Fruit fly (Drosophila melanogaster) whole organism, prepupa: ENCODE results near the gene Ts.
A peak's percentile ranks its signal among the peaks of the same experiment; 100 is the strongest.

ENCODE experiments used
- CG10631 ChIP-seq: fragments of 200-800 bp; sonication (Bioruptor generic); optimal IDR thresholded peaks from 2 replicates; lab custom pipeline; 2016; ENCODE audit warnings: missing biosample characterization, missing genetic modification characterization
- CG11762 ChIP-seq: fragments of 200-800 bp; sonication (Bioruptor generic); optimal IDR thresholded peaks from 3 replicates; lab custom pipeline; 2016; ENCODE audit warnings: missing biosample characterization, missing genetic modification characterization; ENCODE audit not compliant: insufficient read depth
- CG11902 ChIP-seq: fragments of 200-800 bp; sonication (Bioruptor generic); optimal IDR thresholded peaks from 3 replicates; lab custom pipeline; 2016; ENCODE audit warnings: missing biosample characterization, missing genetic modification characterization
- CG1621 ChIP-seq: fragments of 200-800 bp; sonication (Bioruptor generic); optimal IDR thresholded peaks from 3 replicates; lab custom pipeline; 2018; ENCODE audit warnings: missing biosample characterization, mild to moderate bottlenecking, missing genetic modification characterization
- CG16779 ChIP-seq: fragments of 200-800 bp; sonication (Bioruptor generic); optimal IDR thresholded peaks from 3 replicates; lab custom pipeline; 2017; ENCODE audit warnings: missing biosample characterization, mild to moderate bottlenecking, missing genetic modification characterization
- CG31627 ChIP-seq: fragments of 200-800 bp; sonication (Bioruptor generic); optimal IDR thresholded peaks from 3 replicates; lab custom pipeline; 2016; ENCODE audit warnings: missing biosample characterization, missing genetic modification characterization
- CG32006 ChIP-seq: fragments of 200-800 bp; sonication (Bioruptor generic); optimal IDR thresholded peaks from 3 replicates; lab custom pipeline; 2017; ENCODE audit warnings: missing biosample characterization, mild to moderate bottlenecking, missing genetic modification characterization
- CG3919 ChIP-seq: fragments of 200-800 bp; sonication (Bioruptor generic); optimal IDR thresholded peaks from 3 replicates; lab custom pipeline; 2016; ENCODE audit warnings: missing biosample characterization, missing genetic modification characterization
- CG4318 ChIP-seq: fragments of 200-800 bp; sonication (Bioruptor generic); optimal IDR thresholded peaks from 3 replicates; lab custom pipeline; 2017; ENCODE audit warnings: missing biosample characterization, mild to moderate bottlenecking, missing genetic modification characterization
- CG6163 ChIP-seq: fragments of 200-800 bp; sonication (Bioruptor generic); IDR thresholded peaks from 3 replicates; pipeline ENCODE4 v1.3.6; 2022; ENCODE audit warnings: missing biosample characterization, missing genetic modification characterization
- CG6792 ChIP-seq: fragments of 200-800 bp; sonication (Bioruptor generic); optimal IDR thresholded peaks from 3 replicates; lab custom pipeline; 2016; ENCODE audit warnings: missing biosample characterization, missing genetic modification characterization
- CG6808 ChIP-seq: fragments of 200-800 bp; sonication (Bioruptor generic); optimal IDR thresholded peaks from 3 replicates; lab custom pipeline; 2017; ENCODE audit warnings: missing biosample characterization, missing genetic modification characterization, mild to moderate bottlenecking, moderate library complexity, missing genetic modification reagents
- CG6854 ChIP-seq: fragments of 200-800 bp; sonication (Bioruptor generic); optimal IDR thresholded peaks from 2 replicates; lab custom pipeline; 2017; ENCODE audit warnings: missing biosample characterization, mild to moderate bottlenecking, missing genetic modification characterization
- CG7368 ChIP-seq: fragments of 200-800 bp; sonication (Bioruptor generic); optimal IDR thresholded peaks from 3 replicates; lab custom pipeline; 2016; ENCODE audit warnings: missing biosample characterization, missing genetic modification characterization
- CG8119 ChIP-seq: fragments of 200-800 bp; sonication (Bioruptor generic); IDR thresholded peaks from 3 replicates; pipeline ENCODE4 v1.3.6; 2022; ENCODE audit warnings: missing biosample characterization, missing genetic modification characterization
- CG8319 ChIP-seq: fragments of 200-800 bp; sonication (Bioruptor generic); optimal IDR thresholded peaks from 3 replicates; lab custom pipeline; 2016; ENCODE audit warnings: missing biosample characterization, missing genetic modification characterization
- CG8632 ChIP-seq: fragments of 200-800 bp; sonication (Bioruptor generic); optimal IDR thresholded peaks from 3 replicates; lab custom pipeline; 2016; ENCODE audit warnings: missing biosample characterization, missing genetic modification characterization
- Eip75B ChIP-seq: fragments of 200-800 bp; sonication (Bioruptor generic); optimal IDR thresholded peaks from 3 replicates; lab custom pipeline; 2016; ENCODE audit warnings: missing biosample characterization, missing genetic modification characterization
- Eip78C ChIP-seq: fragments of 200-800 bp; sonication (Bioruptor generic); peaks from one replicate; lab custom pipeline; 2016; ENCODE audit warnings: missing biosample characterization, missing genetic modification characterization
- Ets21C ChIP-seq: fragments of 200-800 bp; sonication (Bioruptor generic); optimal IDR thresholded peaks from 3 replicates; lab custom pipeline; 2016; ENCODE audit warnings: missing biosample characterization, missing genetic modification characterization
- Ets96B ChIP-seq: fragments of 200-800 bp; optimal IDR thresholded peaks from 2 replicates; lab custom pipeline; 2019; ENCODE audit warnings: missing biosample characterization, mild to moderate bottlenecking, missing genetic modification characterization, moderate library complexity
- Gug ChIP-seq: fragments of 200-800 bp; sonication (Bioruptor generic); IDR thresholded peaks from 2 replicates; pipeline ENCODE4 v1.3.6; 2022; ENCODE audit warnings: missing biosample characterization, missing genetic modification characterization
- Hr39 ChIP-seq: fragments of 200-800 bp; sonication (Bioruptor generic); optimal IDR thresholded peaks from 2 replicates; lab custom pipeline; 2016; ENCODE audit warnings: missing biosample characterization, missing genetic modification characterization
- Hr4 ChIP-seq: fragments of 200-800 bp; sonication (Bioruptor generic); optimal IDR thresholded peaks from 3 replicates; lab custom pipeline; 2016; ENCODE audit warnings: missing biosample characterization, missing genetic modification characterization
- OdsH ChIP-seq: fragments of 200-800 bp; sonication (Bioruptor generic); optimal IDR thresholded peaks from 3 replicates; lab custom pipeline; 2016; ENCODE audit warnings: missing biosample characterization, missing genetic modification characterization
- Smox ChIP-seq: fragments of 200-800 bp; sonication (Bioruptor generic); optimal IDR thresholded peaks from 3 replicates; lab custom pipeline; 2016; ENCODE audit warnings: missing biosample characterization, missing genetic modification characterization
- Sox14 ChIP-seq: fragments of 200-800 bp; sonication (Bioruptor generic); optimal IDR thresholded peaks from 3 replicates; lab custom pipeline; 2016; ENCODE audit warnings: missing biosample characterization, missing genetic modification characterization
- Sox15 ChIP-seq: fragments of 200-800 bp; sonication (Bioruptor generic); optimal IDR thresholded peaks from 3 replicates; lab custom pipeline; 2016; ENCODE audit warnings: missing biosample characterization, missing genetic modification characterization
- achi ChIP-seq: fragments of 200-800 bp; sonication (Bioruptor generic); optimal IDR thresholded peaks from 3 replicates; lab custom pipeline; 2016; ENCODE audit warnings: missing biosample characterization, missing genetic modification characterization
- acj6 ChIP-seq: fragments of 200-800 bp; sonication (Bioruptor generic); optimal IDR thresholded peaks from 3 replicates; lab custom pipeline; 2016; ENCODE audit warnings: missing biosample characterization, missing genetic modification characterization
- dac ChIP-seq: fragments of 200-800 bp; sonication (Bioruptor generic); optimal IDR thresholded peaks from 2 replicates; lab custom pipeline; 2017; ENCODE audit warnings: missing biosample characterization, mild to moderate bottlenecking, missing genetic modification characterization
- dsx ChIP-seq: fragments of 200-800 bp; optimal IDR thresholded peaks from 3 replicates; lab custom pipeline; 2019; ENCODE audit warnings: missing biosample characterization, mild to moderate bottlenecking, missing genetic modification characterization, moderate library complexity; ENCODE audit not compliant: poor library complexity, severe bottlenecking
- eg ChIP-seq: fragments of 200-800 bp; sonication (Bioruptor generic); IDR thresholded peaks from 3 replicates; pipeline ENCODE4 v1.3.6; 2022; ENCODE audit warnings: missing biosample characterization, missing genetic modification characterization
- esn ChIP-seq: fragments of 200-800 bp; sonication (Bioruptor generic); optimal IDR thresholded peaks from 2 replicates; lab custom pipeline; 2016; ENCODE audit warnings: missing biosample characterization, mild to moderate bottlenecking, missing genetic modification characterization, moderate library complexity
- fd59A ChIP-seq: fragments of 200-800 bp; sonication (Bioruptor generic); optimal IDR thresholded peaks from 2 replicates; lab custom pipeline; 2017; ENCODE audit warnings: missing biosample characterization, mild to moderate bottlenecking, missing genetic modification characterization, missing genetic modification reagents
- fd85E ChIP-seq: fragments of 200-800 bp; sonication (Bioruptor generic); optimal IDR thresholded peaks from 3 replicates; lab custom pipeline; 2016; ENCODE audit warnings: missing biosample characterization, missing genetic modification characterization
- fkh ChIP-seq: fragments of 200-800 bp; sonication (Bioruptor generic); optimal IDR thresholded peaks from 3 replicates; lab custom pipeline; 2017; ENCODE audit warnings: missing biosample characterization, mild to moderate bottlenecking, missing genetic modification characterization, moderate library complexity
- lz ChIP-seq: fragments of 200-800 bp; sonication (Bioruptor generic); optimal IDR thresholded peaks from 3 replicates; lab custom pipeline; 2016; ENCODE audit warnings: missing biosample characterization, missing genetic modification characterization
- net ChIP-seq: fragments of 200-800 bp; sonication (Bioruptor generic); optimal IDR thresholded peaks from 3 replicates; lab custom pipeline; 2016; ENCODE audit warnings: missing biosample characterization, missing genetic modification characterization
- pdm3 ChIP-seq: fragments of 200-800 bp; sonication (Bioruptor generic); optimal IDR thresholded peaks from 3 replicates; lab custom pipeline; 2016; ENCODE audit warnings: missing biosample characterization, missing genetic modification characterization
- ss ChIP-seq, 2 experiments: fragments of 200-800 bp; sonication (Bioruptor generic); optimal IDR thresholded peaks; 2 replicates in 1 of 2; 3 replicates in 1 of 2; lab custom pipeline; 2017 to 2018; ENCODE audit warnings: mild to moderate bottlenecking in 2 of 2, missing biosample characterization in 2 of 2, missing genetic modification characterization in 2 of 2, moderate library complexity in 1 of 2
- svp ChIP-seq: fragments of 200-800 bp; sonication (Bioruptor generic); peaks from one replicate; lab custom pipeline; 2016; ENCODE audit warnings: missing biosample characterization, missing genetic modification characterization
- topi ChIP-seq: fragments of 200-800 bp; sonication (Bioruptor generic); optimal IDR thresholded peaks from 3 replicates; lab custom pipeline; 2016; ENCODE audit warnings: missing biosample characterization, missing genetic modification characterization
- vri ChIP-seq: fragments of 200-800 bp; sonication (Bioruptor generic); optimal IDR thresholded peaks from 3 replicates; lab custom pipeline; 2016; ENCODE audit warnings: missing biosample characterization, mild to moderate bottlenecking, missing genetic modification characterization

Ts gene

dm6 chr2L:2956358-2956757 lies 13.1 kb downstream of the Ts start (continued):
- peak; percentile 35 for TF ChIP-seq lz
- peak; percentile 62 for TF ChIP-seq fd59A
- peak; percentile 52 for TF ChIP-seq topi (GFP tag; lab: Kevin White, UChicago)
- TF ChIP-seq CG6808 (GFP tag; lab: Kevin White, UChicago) = peak; percentile 51
- 0 out of 3 replicates have a peak, but pooled peaks have one; percentile 45 for TF ChIP-seq eg (GFP tag; lab: Robert Waterston, UW)
- TF ChIP-seq net (GFP tag; lab: Kevin White, UChicago) = peak; percentile 44
- TF ChIP-seq CG10631 = peak; percentile 58
- TF ChIP-seq Ets21C (GFP tag; lab: Kevin White, UChicago) = no peak
- peak; percentile 45 for TF ChIP-seq Sox14
- TF ChIP-seq svp = no peak
- peak; percentile 83 for TF ChIP-seq CG32006 (GFP tag; lab: Kevin White, UChicago)
- TF ChIP-seq Sox15 (GFP tag; lab: Kevin White, UChicago) = peak; percentile 16
- TF ChIP-seq Ets96B (tag; lab: Kevin White, UChicago) = peak; percentile 68
- no peak for TF ChIP-seq CG11902
- TF ChIP-seq CG31627 = no peak
- peak; percentile 60 for TF ChIP-seq CG4318 (GFP tag; lab: Kevin White, UChicago)
- peak; percentile 20; the same call in 1 of the 2 replicates for TF ChIP-seq Gug (GFP tag; lab: Robert Waterston, UW)
- TF ChIP-seq CG11762 (GFP tag; lab: Kevin White, UChicago) = peak; percentile 25
- TF ChIP-seq Eip78C (GFP tag; lab: Kevin White, UChicago) = peak; percentile 91
- TF ChIP-seq CG6792 (GFP tag; lab: Kevin White, UChicago) = no peak
- TF ChIP-seq achi (GFP tag; lab: Kevin White, UChicago) = peak; percentile 56
- TF ChIP-seq acj6 = peak; percentile 57
- TF ChIP-seq ss (GFP tag; optimal IDR thresholded peaks at IDR 0.05; lab: Kevin White, UChicago) = peak in 1 of 2 experiments; percentile 54
- TF ChIP-seq Smox (GFP tag; lab: Kevin White, UChicago) = no peak
- TF ChIP-seq Hr4 (GFP tag; lab: Kevin White, UChicago) = peak; percentile 75
- no peak for TF ChIP-seq CG8319 (GFP tag; lab: Kevin White, UChicago)
- peak; percentile 38 for TF ChIP-seq CG1621 (tag; lab: Kevin White, UChicago)
- peak; percentile 44 for TF ChIP-seq pdm3
- peak; percentile 67 for TF ChIP-seq Eip75B (GFP tag; lab: Kevin White, UChicago)
- peak; percentile 66 for TF ChIP-seq dsx
- TF ChIP-seq fkh (GFP tag; lab: Kevin White, UChicago) = no peak
- peak; percentile 43 for TF ChIP-seq CG3919

dm6 chr2L:2955659-2956058 lies 13.8 kb downstream of the Ts start:
- no peak for TF ChIP-seq CG7368 (GFP tag; lab: Kevin White, UChicago)
- no peak for TF ChIP-seq ss (GFP tag; optimal IDR thresholded peaks at IDR 0.05; lab: Kevin White, UChicago)

dm6 chr2L:2954472-2954871 lies 15.0 kb downstream of the Ts start, which contains the start of gene Rbp9:
Gene Rbp9, plus strand, starts transcription at chr2L:2954762.
- TF ChIP-seq CG10631 (no peak), OdsH (GFP tag; lab: Kevin White, UChicago) (no peak), CG8632 (GFP tag; lab: Kevin White, UChicago) (no peak), CG6163 (GFP tag; lab: Robert Waterston, UW) (no peak), CG8119 (GFP tag; lab: Robert Waterston, UW) (no peak), Hr4 (GFP tag; lab: Kevin White, UChicago) (no peak), pdm3 (no peak), esn (GFP tag; lab: Kevin White, UChicago) (no peak), vri (no peak), CG1621 (tag; lab: Kevin White, UChicago) (no peak), Ets96B (tag; lab: Kevin White, UChicago) (no peak), Ets21C (GFP tag; lab: Kevin White, UChicago) (no peak), eg (GFP tag; lab: Robert Waterston, UW) (no peak), CG16779 (tag; lab: Kevin White, UChicago) (no peak), CG6854 (GFP tag; lab: Kevin White, UChicago) (no peak), Sox14 (no peak), fd85E (GFP tag; lab: Kevin White, UChicago) (no peak), Hr39 (GFP tag; lab: Kevin White, UChicago) (no peak), dac (GFP tag; lab: Kevin White, UChicago) (no peak), Gug (GFP tag; lab: Robert Waterston, UW) (no peak)
